Worm (Caenorhabditis elegans): Measurements from ENCODE around the gene H12D21.11.

H12D21.11 gene

ce11 chrV:14915599-14915998 lies at the start of gene H12D21.11:
Gene H12D21.11 (plus strand): TSS chrV:14915899.
- TF ChIP-seq duxl-1 (tag; optimal IDR thresholded peaks at IDR 0.05; ENCODE audit: poor library complexity), result no peak
- TF ChIP-seq lin-1 (GFP tag; IDR thresholded peaks at IDR 0.05), result no peak
- TF ChIP-seq ama-1 (optimal IDR thresholded peaks at IDR 0.05), result no peak
- TF ChIP-seq hmg-1.1 (GFP tag; IDR thresholded peaks at IDR 0.05), result no peak
- TF ChIP-seq snpc-4 (tag; optimal IDR thresholded peaks at IDR 0.05), result no peak
- no peak for TF ChIP-seq ceh-32 (tag; optimal IDR thresholded peaks at IDR 0.05; ENCODE audit: poor library complexity)
- TF ChIP-seq ztf-7 (tag; optimal IDR thresholded peaks at IDR 0.05), result no peak
- TF ChIP-seq ceh-28 (tag; optimal IDR thresholded peaks at IDR 0.05), result no peak
- TF ChIP-seq snpc-1.2 (GFP tag; IDR thresholded peaks at IDR 0.05), result no peak
- no peak for TF ChIP-seq nhr-48 (tag; optimal IDR thresholded peaks at IDR 0.05)
- TF ChIP-seq mes-2 (tag; optimal IDR thresholded peaks at IDR 0.05; ENCODE audit: poor library complexity, severe bottlenecking), result no peak
- TF ChIP-seq lsy-2 (tag; optimal IDR thresholded peaks at IDR 0.05), result no peak
- TF ChIP-seq fos-1 (tag; optimal IDR thresholded peaks at IDR 0.05), result no peak
- no peak for TF ChIP-seq dpl-1 (GFP tag; optimal IDR thresholded peaks at IDR 0.05)
- no peak for TF ChIP-seq tra-1 (GFP tag; IDR thresholded peaks at IDR 0.05)
- no peak for TF ChIP-seq dmd-8 (GFP tag; IDR thresholded peaks at IDR 0.05)
- TF ChIP-seq egl-27 (tag; optimal IDR thresholded peaks at IDR 0.05), result no peak

- TF ChIP-seq hmg-1.1 (GFP tag; IDR thresholded peaks at IDR 0.05) (no peak), daf-16 (GFP tag; optimal IDR thresholded peaks at IDR 0.05) (no peak), daf-16 (tag; optimal IDR thresholded peaks at IDR 0.05) (no peak), zfp-2 (tag; optimal IDR thresholded peaks at IDR 0.05) (no peak), attf-4 (tag; optimal IDR thresholded peaks at IDR 0.05) (no peak), F10B5.3 (tag; optimal IDR thresholded peaks at IDR 0.05) (no peak), R02D3.7 (tag; optimal IDR thresholded peaks at IDR 0.05) (no peak), nhr-6 (tag; optimal IDR thresholded peaks at IDR 0.05) (no peak), spr-3 (GFP tag; optimal IDR thresholded peaks at IDR 0.05) (no peak), hlh-11 (tag; optimal IDR thresholded peaks at IDR 0.05) (no peak), lin-15B (tag; optimal IDR thresholded peaks at IDR 0.05) (no peak), lin-1 (GFP tag; IDR thresholded peaks at IDR 0.05) (no peak), mdt-29 (GFP tag; IDR thresholded peaks at IDR 0.05) (no peak), arid-1 (GFP tag; conservative IDR thresholded peaks at IDR 0.05) (no peak), daf-8 (GFP tag; IDR thresholded peaks at IDR 0.05) (no peak), duxl-1 (tag; optimal IDR thresholded peaks at IDR 0.05; ENCODE audit: poor library complexity) (no peak), fos-1 (tag; optimal IDR thresholded peaks at IDR 0.05) (no peak), dpl-1 (GFP tag; optimal IDR thresholded peaks at IDR 0.05) (no peak), ces-1 (GFP tag; optimal IDR thresholded peaks at IDR 0.05) (no peak), ztf-11 (tag; optimal IDR thresholded peaks at IDR 0.05) (no peak)
Measured at ce11 chrV:14868181-14868580, 47.5 kb upstream of the H12D21.11 start, which contains the start of gene gcy-14. Gene gcy-14 (minus strand): TSS chrV:14868281.

DNA sequence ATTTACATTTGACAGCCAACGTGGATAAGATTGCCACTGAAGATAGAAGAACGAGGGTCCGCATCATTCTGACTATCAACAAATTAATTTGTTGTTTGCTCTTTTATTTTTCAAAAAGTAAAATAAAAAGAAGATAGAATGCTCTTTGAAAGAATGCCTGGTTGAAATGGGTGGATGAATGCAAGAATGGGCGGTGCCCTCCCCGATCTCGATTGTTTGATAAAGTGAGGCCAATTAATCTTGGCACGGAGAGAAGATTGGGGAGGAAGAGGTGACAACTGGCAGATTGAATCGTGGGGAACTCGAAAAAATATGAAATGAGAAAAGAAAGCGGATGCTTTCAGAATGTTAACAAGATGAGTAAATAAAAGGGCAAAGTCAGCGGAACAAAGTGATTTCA lies 44.3 kb upstream of the H12D21.11 start, which contains the start of gene ZC412.3:
ZC412.3 (minus strand) TSS at position 183 of the 400 bp plus-strand sequence.
- TF ChIP-seq unc-62 (GFP tag; optimal IDR thresholded peaks at IDR 0.05 in 1 of 2) (peak in 1 of 2 experiments; percentile 10), unc-62 (tag; optimal IDR thresholded peaks at IDR 0.05) (no peak), daf-16 (GFP tag; optimal IDR thresholded peaks at IDR 0.05) (peak in 1 of 2 experiments; percentile 60), daf-16 (tag; optimal IDR thresholded peaks at IDR 0.05) (no peak), daf-12 (tag; optimal IDR thresholded peaks at IDR 0.05) (no peak), nhr-11 (tag; optimal IDR thresholded peaks at IDR 0.05) (peak; percentile 37), lir-3 (tag; optimal IDR thresholded peaks at IDR 0.05) (no peak)

ce11 chrV:14875371-14875770 lies 40.3 kb upstream of the H12D21.11 start, which contains the start of gene ZC412.5:
Gene ZC412.5 (minus strand): TSS chrV:14875471.
- TF ChIP-seq ztf-7 (tag; optimal IDR thresholded peaks at IDR 0.05) (no peak), ceh-28 (tag; optimal IDR thresholded peaks at IDR 0.05) (no peak), lin-29 (GFP tag; IDR thresholded peaks at IDR 0.05) (no peak), F26F4.8 (GFP tag; conservative IDR thresholded peaks at IDR 0.05) (no peak), snpc-1.2 (GFP tag; IDR thresholded peaks at IDR 0.05) (no peak)
